Worm (Caenorhabditis elegans): ENCODE results near the gene pqm-1.

Gene pqm-1

ce11 chrII:11149866-11150685 lies 2.3 kb downstream of the pqm-1 start (continued):
- peak; percentile 8 for TF ChIP-seq attf-5 (GFP tag; optimal IDR thresholded peaks at IDR 0.05)
- TF ChIP-seq mcd-1 (GFP tag; IDR thresholded peaks at IDR 0.05), result peak; percentile 63
- no peak for TF ChIP-seq F55B11.4 (tag; optimal IDR thresholded peaks at IDR 0.05; ENCODE audit: borderline replicate concordance, insufficient read depth)
- peak; percentile 55 for TF ChIP-seq F52B5.7 (tag; optimal IDR thresholded peaks at IDR 0.05)
- no peak for TF ChIP-seq K12H6.12 (tag; optimal IDR thresholded peaks at IDR 0.05)
- no peak for TF ChIP-seq madf-8 (GFP tag; conservative IDR thresholded peaks at IDR 0.05)
- peak; percentile 53 for TF ChIP-seq nhr-90 (tag; optimal IDR thresholded peaks at IDR 0.05)
- TF ChIP-seq ets-4 (GFP tag; optimal IDR thresholded peaks at IDR 0.05), result peak; percentile 12
- TF ChIP-seq hmg-20 (GFP tag; IDR thresholded peaks at IDR 0.05), result no peak
- TF ChIP-seq B0336.3 (GFP tag; IDR thresholded peaks at IDR 0.05), result peak; percentile 95
- TF ChIP-seq ztf-25 (GFP tag; IDR thresholded peaks at IDR 0.05), result 0 out of 2 replicates have a peak, but pooled peaks have one; percentile 10
- TF ChIP-seq tlf-1 (GFP tag; optimal IDR thresholded peaks at IDR 0.05), result peak; percentile 90
- peak; percentile 36 for TF ChIP-seq madf-10 (tag; optimal IDR thresholded peaks at IDR 0.05)
- peak; percentile 48 for TF ChIP-seq gei-17 (GFP tag; optimal IDR thresholded peaks at IDR 0.05)
- peak; percentile 12 for TF ChIP-seq B0261.1 (tag; optimal IDR thresholded peaks at IDR 0.05)
- no peak for TF ChIP-seq ceh-79 (tag; optimal IDR thresholded peaks at IDR 0.05)
- 0 out of 2 replicates have a peak, but pooled peaks have one; percentile 31 for TF ChIP-seq hmg-1.2 (GFP tag; IDR thresholded peaks at IDR 0.05)
- no peak for TF ChIP-seq unc-130 (GFP tag; optimal IDR thresholded peaks at IDR 0.05)
- TF ChIP-seq F10E7.11 (tag; optimal IDR thresholded peaks at IDR 0.05), result peak; percentile 52
- TF ChIP-seq repo-1 (tag; optimal IDR thresholded peaks at IDR 0.05), result peak; percentile 91
- TF ChIP-seq Y67H2A.10 (GFP tag; conservative IDR thresholded peaks at IDR 0.05), result no peak
- peak; percentile 26 for TF ChIP-seq B0035.1 (tag; optimal IDR thresholded peaks at IDR 0.05)
- TF ChIP-seq Y95B8A.8 (GFP tag; IDR thresholded peaks at IDR 0.05), result peak; percentile 87
- no peak for TF ChIP-seq ztf-3 (GFP tag; optimal IDR thresholded peaks at IDR 0.05)
- peak; percentile 71 for TF ChIP-seq let-526 (GFP tag; IDR thresholded peaks at IDR 0.05)
- peak; percentile 19 for TF ChIP-seq fkh-3 (tag; optimal IDR thresholded peaks at IDR 0.05)
- TF ChIP-seq ztf-6 (GFP tag; IDR thresholded peaks at IDR 0.05), result no peak
- TF ChIP-seq bed-2 (GFP tag; IDR thresholded peaks at IDR 0.05), result no peak
- no peak for TF ChIP-seq F57A8.1 (GFP tag; optimal IDR thresholded peaks at IDR 0.05)
- peak; percentile 46; the same call in 1 of the 2 replicates for TF ChIP-seq cebp-1 (GFP tag; IDR thresholded peaks at IDR 0.05)
- peak; percentile 76 for TF ChIP-seq cebp-1 (tag; optimal IDR thresholded peaks at IDR 0.05)
- TF ChIP-seq mes-4 (tag; optimal IDR thresholded peaks at IDR 0.05), result no peak
- TF ChIP-seq let-607 (tag; optimal IDR thresholded peaks at IDR 0.05), result peak; percentile 32 to 64
- TF ChIP-seq aptf-2 (GFP tag; conservative IDR thresholded peaks at IDR 0.05), result no peak
- TF ChIP-seq C06A6.2 (GFP tag; conservative IDR thresholded peaks at IDR 0.05), result peak; percentile 56; the same call in 1 of the 2 replicates
- peak; percentile 76 for TF ChIP-seq chd-7 (tag; optimal IDR thresholded peaks at IDR 0.05)

ce11 chrII:11142571-11142970 lies 9.8 kb downstream of the pqm-1 start, which contains the start of gene arrd-6:
TSS of gene arrd-6 (plus strand) at chrII:11142739.
- TF ChIP-seq pbrm-1 (GFP tag; IDR thresholded peaks at IDR 0.05) (0 out of 2 replicates have a peak, but pooled peaks have one; percentile 20), mcd-1 (GFP tag; IDR thresholded peaks at IDR 0.05) (no peak)
